Worm (Caenorhabditis elegans): ENCODE data around the gene sax-1.

- TF ChIP-seq dpl-1 (GFP tag; optimal IDR thresholded peaks at IDR 0.05) (no peak), mxl-1 (tag; optimal IDR thresholded peaks at IDR 0.05) (no peak), attf-6 (GFP tag; IDR thresholded peaks at IDR 0.05) (no peak), Y56A3A.18 (GFP tag; IDR thresholded peaks at IDR 0.05) (no peak), F33H1.4 (GFP tag; IDR thresholded peaks at IDR 0.05) (no peak), mcd-1 (GFP tag; IDR thresholded peaks at IDR 0.05) (no peak), let-526 (GFP tag; IDR thresholded peaks at IDR 0.05) (no peak)
Observed at ce11 chrX:3655972-3656371, 6.0 kb upstream of the sax-1 start, which contains the start of gene R11G1.7.

All from whole organism, young adult.